Worm (Caenorhabditis elegans): Measurements from ENCODE around the gene str-73.

ce11 chrV:16399388-16399787 is 30.7 kb upstream of the str-73 start, which contains the start of gene sre-36:
- TF ChIP-seq hlh-26 (GFP tag; conservative IDR thresholded peaks at IDR 0.05), result no peak
- no peak for TF ChIP-seq hmg-20 (GFP tag; IDR thresholded peaks at IDR 0.05)
- no peak for TF ChIP-seq pbrm-1 (GFP tag; IDR thresholded peaks at IDR 0.05)
- TF ChIP-seq egrh-3 (GFP tag; IDR thresholded peaks at IDR 0.05), result no peak
- no peak for TF ChIP-seq rec-8 (tag; optimal IDR thresholded peaks at IDR 0.05)
- no peak for TF ChIP-seq ztf-25 (GFP tag; IDR thresholded peaks at IDR 0.05)
